Worm (Caenorhabditis elegans): ENCODE measurements around the gene K02E10.5.

ce11 chrX:2456141-2456540 is 22.6 kb downstream of the K02E10.5 start:
- no peak for TF ChIP-seq med-1 (GFP tag; optimal IDR thresholded peaks at IDR 0.05; ENCODE audit: insufficient read depth)
- no peak for TF ChIP-seq flt-1 (GFP tag; IDR thresholded peaks at IDR 0.05)
- TF ChIP-seq ztf-29 (GFP tag; IDR thresholded peaks at IDR 0.05) = no peak
- no peak for TF ChIP-seq ztf-23 (GFP tag; IDR thresholded peaks at IDR 0.05)
- no peak for TF ChIP-seq cog-1 (tag; optimal IDR thresholded peaks at IDR 0.05)
- TF ChIP-seq klf-2 (GFP tag; conservative IDR thresholded peaks at IDR 0.05) = no peak
- no peak for TF ChIP-seq T22C8.4 (GFP tag; IDR thresholded peaks at IDR 0.05)
- TF ChIP-seq tab-1 (GFP tag; IDR thresholded peaks at IDR 0.05) = no peak
